Fruit fly (Drosophila melanogaster): ENCODE data around the gene Pep.

- TF ChIP-seq psq (optimal IDR thresholded peaks at IDR 0.05) (no peak), h (optimal IDR thresholded peaks at IDR 0.05) (no peak), Myc (optimal IDR thresholded peaks at IDR 0.05) (no peak), ttk (optimal IDR thresholded peaks at IDR 0.05) (no peak)
Observed at dm6 chr3L:17671768-17672167, 26.9 kb upstream of the Pep start.

Data from Kc167 (cell line).